Worm (Caenorhabditis elegans) whole organism, mixed stage, embryonic: ENCODE measurements around the gene W06F12.2.

Source experiments
- cnd-1 ChIP-seq: fragments of 200-800 bp; sonication (Bioruptor generic); optimal IDR thresholded peaks from 2 replicates; lab custom pipeline; 2018; ENCODE audit warnings: mild to moderate bottlenecking, missing genetic modification characterization, missing compliant biosample characterization
- ham-2 ChIP-seq: fragments of 200-800 bp; sonication (Bioruptor generic); optimal IDR thresholded peaks from 2 replicates; lab custom pipeline; 2018; ENCODE audit warnings: mild to moderate bottlenecking, missing genetic modification characterization, missing compliant biosample characterization
- lin-13 ChIP-seq: fragments of 150-350 bp; optimal IDR thresholded peaks from 2 replicates; lab custom pipeline; 2014; ENCODE audit warnings: missing biosample characterization, missing genetic modification characterization
- lsy-2 ChIP-seq: fragments of 150-350 bp; optimal IDR thresholded peaks from 2 replicates; lab custom pipeline; 2014; ENCODE audit warnings: missing biosample characterization, missing genetic modification characterization
- mep-1 ChIP-seq: fragments of 150-350 bp; optimal IDR thresholded peaks from 2 replicates; lab custom pipeline; 2017; ENCODE audit warnings: missing biosample characterization, missing genetic modification reagents, missing genetic modification characterization, inconsistent platforms
- nhr-28 ChIP-seq: fragments of 150-350 bp; optimal IDR thresholded peaks from 2 replicates; lab custom pipeline; 2014; ENCODE audit warnings: missing biosample characterization, missing genetic modification characterization
- unc-62 ChIP-seq: fragments of 150-350 bp; optimal IDR thresholded peaks from 2 replicates; lab custom pipeline; 2014; ENCODE audit warnings: missing biosample characterization, missing genetic modification reagents, missing genetic modification characterization
- ztf-11 ChIP-seq: fragments of 150-350 bp; optimal IDR thresholded peaks from 2 replicates; lab custom pipeline; 2014; ENCODE audit warnings: missing biosample characterization, missing genetic modification characterization

DNA sequence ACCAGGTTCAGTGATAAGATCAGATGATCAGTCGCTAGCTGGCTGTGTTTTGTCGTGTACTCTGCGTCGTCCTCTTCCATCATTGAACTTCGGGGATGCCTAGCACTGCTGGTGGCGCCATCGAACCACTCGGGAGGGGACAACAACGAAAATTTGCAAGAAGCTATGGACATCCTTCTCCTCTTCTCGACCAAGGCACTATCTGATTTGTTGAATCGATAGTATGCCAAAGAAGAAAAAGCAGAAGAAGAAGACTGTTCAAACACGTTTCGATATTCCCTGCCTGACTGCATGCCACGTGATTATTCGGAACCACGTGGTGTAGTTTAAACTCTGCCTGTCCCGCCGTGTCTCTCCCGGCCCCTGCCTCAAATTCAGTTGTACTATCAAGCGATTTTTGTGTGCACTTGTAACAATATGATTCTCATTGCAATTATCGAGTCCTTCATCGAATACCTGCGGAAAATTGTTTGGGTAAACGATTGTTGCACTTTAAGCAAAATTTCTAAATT, 12.2 kb downstream of the W06F12.2 start:
- TF ChIP-seq cnd-1, result no peak
- no peak for TF ChIP-seq ham-2 (GFP tag; lab: Kevin White, UChicago)
- no peak for TF ChIP-seq unc-62
- no peak for TF ChIP-seq lsy-2 (tag; lab: Kevin White, UChicago)
- TF ChIP-seq mep-1, result no peak
- no peak for TF ChIP-seq ztf-11 (tag; lab: Kevin White, UChicago)
- no peak for TF ChIP-seq lin-13 (tag; lab: Kevin White, UChicago)
- TF ChIP-seq nhr-28, result no peak
